Fruit fly (Drosophila melanogaster): Measurements from ENCODE around the gene TwdlT.

DNA sequence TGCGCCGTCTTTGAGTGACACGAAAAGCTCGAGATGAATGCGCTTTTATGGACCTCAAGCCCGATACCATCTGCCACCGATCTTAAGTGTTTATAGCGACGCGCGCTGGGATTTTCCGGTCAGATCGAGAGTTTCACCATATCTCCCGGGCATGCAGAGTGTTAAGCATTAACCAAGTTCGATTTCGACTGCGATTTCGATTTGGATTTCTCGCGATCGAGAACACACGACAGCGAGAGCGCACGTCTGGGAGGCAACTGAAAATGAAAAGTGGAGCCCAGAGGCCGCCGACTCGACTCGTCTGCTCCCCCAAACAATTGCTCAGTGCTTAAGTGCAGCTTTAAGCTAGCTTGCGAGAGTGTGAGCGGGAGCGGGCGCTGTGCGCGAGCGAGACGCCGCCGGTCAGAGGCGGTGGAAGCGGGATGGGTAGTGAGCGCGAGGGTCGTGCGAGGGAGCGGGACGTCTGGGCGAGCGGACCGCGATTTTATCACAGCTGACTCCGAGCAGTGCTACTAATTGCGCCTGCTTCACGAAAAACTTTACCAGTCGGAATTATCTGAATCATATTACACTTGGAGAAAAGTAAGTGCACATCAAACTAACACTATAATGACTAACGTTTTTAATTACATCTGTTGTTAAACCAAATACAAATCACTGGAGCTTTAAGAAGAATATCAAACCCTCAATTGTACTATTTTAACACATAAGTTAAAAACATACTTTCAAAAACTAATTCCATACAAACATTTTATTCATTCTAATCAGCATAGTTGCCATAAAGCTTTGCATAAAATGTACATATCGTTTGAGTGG is 21.0 kb downstream of the TwdlT start, which contains the start of gene spz:
- no peak for TF ChIP-seq CTCF (optimal IDR thresholded peaks at IDR 0.05)
- TF ChIP-seq CG8478 (optimal IDR thresholded peaks at IDR 0.05): no peak
